Worm (Caenorhabditis elegans): Measurements from ENCODE around the gene ccdc-149.

Gene ccdc-149

ce11 chrX:11536408-11536807, 25.2 kb upstream of the ccdc-149 start, which contains the start of gene C35C5.9:
C35C5.9 (plus strand) TSS chrX:11536568.
- TF ChIP-seq dmd-9 (GFP tag; IDR thresholded peaks at IDR 0.05) (no peak), hlh-30 (tag; optimal IDR thresholded peaks at IDR 0.05; ENCODE audit: insufficient read depth) (peak; percentile 67), mdl-1 (tag; optimal IDR thresholded peaks at IDR 0.05) (peak in 1 of 2 experiments; percentile 50), zip-2 (tag; optimal IDR thresholded peaks at IDR 0.05) (no peak), dmd-6 (GFP tag; IDR thresholded peaks at IDR 0.05) (0 out of 2 replicates have a peak, but pooled peaks have one; percentile 13)

- TF ChIP-seq mxl-3 (GFP tag; optimal IDR thresholded peaks at IDR 0.05), result peak; percentile 15
- TF ChIP-seq zip-2 (tag; optimal IDR thresholded peaks at IDR 0.05), result no peak
- TF ChIP-seq ceh-62 (tag; optimal IDR thresholded peaks at IDR 0.05), result no peak
- TF ChIP-seq nhr-11 (tag; optimal IDR thresholded peaks at IDR 0.05), result no peak
- TF ChIP-seq ceh-32 (tag; optimal IDR thresholded peaks at IDR 0.05; ENCODE audit: poor library complexity), result no peak
- no peak for TF ChIP-seq lin-38 (GFP tag; IDR thresholded peaks at IDR 0.05)
- no peak for TF ChIP-seq ctbp-1 (GFP tag; IDR thresholded peaks at IDR 0.05)
- no peak for TF ChIP-seq unc-39 (tag; optimal IDR thresholded peaks at IDR 0.05)
- no peak for TF ChIP-seq dve-1 (tag; optimal IDR thresholded peaks at IDR 0.05; ENCODE audit: insufficient read depth)
- TF ChIP-seq set-16 (GFP tag; IDR thresholded peaks at IDR 0.05), result no peak
- TF ChIP-seq lin-13 (GFP tag; optimal IDR thresholded peaks at IDR 0.05), result no peak
- no peak for TF ChIP-seq fos-1 (tag; optimal IDR thresholded peaks at IDR 0.05)
- no peak for TF ChIP-seq skn-1 (tag; optimal IDR thresholded peaks at IDR 0.05)
- peak; percentile 12 for TF ChIP-seq hlh-30 (tag; optimal IDR thresholded peaks at IDR 0.05; ENCODE audit: insufficient read depth)
- TF ChIP-seq Y48G9A.11 (GFP tag; IDR thresholded peaks at IDR 0.05), result no peak
- TF ChIP-seq ZK337.2 (GFP tag; IDR thresholded peaks at IDR 0.05), result no peak
- TF ChIP-seq ama-1 (optimal IDR thresholded peaks at IDR 0.05), result no peak
- TF ChIP-seq lin-29 (GFP tag; IDR thresholded peaks at IDR 0.05), result no peak
- TF ChIP-seq dmd-6 (GFP tag; IDR thresholded peaks at IDR 0.05), result 0 out of 2 replicates have a peak, but pooled peaks have one; percentile 11
- no peak for TF ChIP-seq ZK546.5 (tag; optimal IDR thresholded peaks at IDR 0.05)
- no peak for TF ChIP-seq fkh-10 (GFP tag; optimal IDR thresholded peaks at IDR 0.05)
- TF ChIP-seq mdl-1 (tag; optimal IDR thresholded peaks at IDR 0.05), result no peak
- TF ChIP-seq hlh-11 (tag; optimal IDR thresholded peaks at IDR 0.05), result no peak
- TF ChIP-seq nhr-28 (tag; optimal IDR thresholded peaks at IDR 0.05), result peak; percentile 28
- TF ChIP-seq R02D3.7 (tag; optimal IDR thresholded peaks at IDR 0.05), result no peak
- TF ChIP-seq egl-43 (GFP tag; IDR thresholded peaks at IDR 0.05), result no peak
- TF ChIP-seq F37D6.2 (tag; optimal IDR thresholded peaks at IDR 0.05), result no peak
- no peak for TF ChIP-seq php-3 (GFP tag; IDR thresholded peaks at IDR 0.05)
- TF ChIP-seq dmd-8 (GFP tag; IDR thresholded peaks at IDR 0.05), result no peak
- no peak for TF ChIP-seq vab-7 (GFP tag; IDR thresholded peaks at IDR 0.05)
- TF ChIP-seq lir-3 (tag; optimal IDR thresholded peaks at IDR 0.05), result no peak
- TF ChIP-seq zfp-2 (tag; optimal IDR thresholded peaks at IDR 0.05), result no peak
- no peak for TF ChIP-seq nhr-6 (tag; optimal IDR thresholded peaks at IDR 0.05)
Observed at ce11 chrX:11534443-11534842, 23.2 kb upstream of the ccdc-149 start.

ce11 chrX:11533543-11534003, 22.3 kb upstream of the ccdc-149 start, which contains the start of gene C35C5.8:
C35C5.8 (plus strand) TSS chrX:11533593.
- peak; percentile 77 for TF ChIP-seq nhr-28 (tag; optimal IDR thresholded peaks at IDR 0.05)
- TF ChIP-seq mes-2 (tag; optimal IDR thresholded peaks at IDR 0.05; ENCODE audit: poor library complexity, severe bottlenecking), result no peak
- peak in 1 of 2 experiments; percentile 71 for TF ChIP-seq unc-62 (GFP tag; optimal IDR thresholded peaks at IDR 0.05 in 1 of 2)
- no peak for TF ChIP-seq unc-62 (tag; optimal IDR thresholded peaks at IDR 0.05)
- TF ChIP-seq mxl-3 (GFP tag; optimal IDR thresholded peaks at IDR 0.05), result peak; percentile 4
- TF ChIP-seq dmd-6 (GFP tag; IDR thresholded peaks at IDR 0.05), result peak; percentile 36
- no peak for TF ChIP-seq ama-1 (optimal IDR thresholded peaks at IDR 0.05)
- peak; percentile 18 for TF ChIP-seq hlh-11 (tag; optimal IDR thresholded peaks at IDR 0.05)
- peak in 1 of 2 experiments; percentile 17 for TF ChIP-seq mdl-1 (tag; optimal IDR thresholded peaks at IDR 0.05)

All from whole organism, L4 larva.